Worm (Caenorhabditis elegans) whole organism, mixed stage, embryonic: ENCODE data around the gene F23F1.5.
A peak's percentile ranks its signal among the peaks of the same experiment; 100 is the strongest.

Experiments used
- lsy-2 ChIP-seq: fragments of 150-350 bp; optimal IDR thresholded peaks from 2 replicates; lab custom pipeline; 2014; ENCODE audit warnings: missing biosample characterization, missing genetic modification characterization
- nhr-12 ChIP-seq: fragments of 150-350 bp; optimal IDR thresholded peaks from 2 replicates; lab custom pipeline; 2014; ENCODE audit warnings: missing biosample characterization, missing genetic modification characterization
- nhr-76 ChIP-seq: sonication (generic microtip); optimal IDR thresholded peaks from 2 replicates; lab custom pipeline; 2017; ENCODE audit warnings: missing biosample characterization, missing genetic modification characterization
- pha-4 ChIP-seq: fragments of 150-350 bp; optimal IDR thresholded peaks from 2 replicates; lab custom pipeline; 2018; ENCODE audit warnings: missing biosample characterization, missing genetic modification reagents, missing genetic modification characterization
- sptf-1 ChIP-seq: sonication (generic microtip); optimal IDR thresholded peaks from 2 replicates; lab custom pipeline; 2017; ENCODE audit warnings: mild to moderate bottlenecking, missing genetic modification characterization, moderate library complexity, missing compliant biosample characterization
- unc-62 ChIP-seq: fragments of 150-350 bp; optimal IDR thresholded peaks from 2 replicates; lab custom pipeline; 2014; ENCODE audit warnings: missing biosample characterization, missing genetic modification reagents, missing genetic modification characterization

DNA sequence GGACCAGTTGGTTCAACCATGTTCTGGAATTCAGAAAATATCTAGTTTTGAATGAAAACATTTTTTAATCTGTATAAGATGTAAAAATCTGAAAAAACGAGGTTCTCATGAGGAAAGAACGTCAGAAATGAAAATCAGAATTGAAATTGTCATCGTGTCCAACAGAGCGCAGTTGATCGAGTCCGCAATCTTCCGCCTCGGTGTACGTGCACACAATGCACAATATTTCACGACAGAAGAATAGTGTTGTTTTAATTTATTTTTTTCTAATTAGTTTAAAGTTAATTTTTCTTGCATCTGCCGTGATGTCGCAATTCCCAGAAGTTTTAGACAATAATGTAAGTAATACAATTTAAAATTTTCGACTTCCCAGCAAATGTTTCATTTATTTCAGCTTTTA is 12.3 kb upstream of the F23F1.5 start, which contains the start of gene nfyc-1:
- TF ChIP-seq nhr-12 (tag; lab: Kevin White, UChicago) (no peak), pha-4 (tag; lab: Kevin White, UChicago) (peak; percentile 74), nhr-76 (tag; lab: Kevin White, UChicago) (no peak), sptf-1 (tag; lab: Kevin White, UChicago) (no peak), unc-62 (no peak), lsy-2 (tag; lab: Kevin White, UChicago) (peak; percentile 57)
